Fruit fly (Drosophila melanogaster) whole organism, wandering third instar larva: ENCODE measurements around the gene Vha100-2.

Experiments used
- CG32264 ChIP-seq: fragments of 200-800 bp; sonication (Bioruptor generic); optimal IDR thresholded peaks from 2 replicates; lab custom pipeline; 2016; ENCODE audit warnings: missing biosample characterization, missing genetic modification characterization
- CG9705 ChIP-seq: fragments of 200-800 bp; sonication (Bioruptor generic); optimal IDR thresholded peaks from 2 replicates; lab custom pipeline; 2018; ENCODE audit warnings: missing biosample characterization, mild to moderate bottlenecking, missing genetic modification characterization
- Dfd ChIP-seq: fragments of >200 bp; optimal IDR thresholded peaks from 2 replicates; lab custom pipeline; 2017; ENCODE audit warnings: missing biosample characterization, missing genetic modification characterization
- Dif ChIP-seq: fragments of 200-275, 200-300 bp; sonication (Bioruptor generic); optimal IDR thresholded peaks from 2 replicates; lab custom pipeline; 2018; ENCODE audit warnings: missing biosample characterization, missing genetic modification characterization; ENCODE audit not compliant: partially characterized antibody
- GATAd ChIP-seq: sonication (Bioruptor generic); optimal IDR thresholded peaks from 2 replicates; lab custom pipeline; 2016; ENCODE audit warnings: missing biosample characterization, missing genetic modification characterization
- HLH106 ChIP-seq: fragments of 200-800 bp; optimal IDR thresholded peaks from 3 replicates; lab custom pipeline; 2019; ENCODE audit warnings: missing biosample characterization, mild to moderate bottlenecking, missing genetic modification characterization, moderate library complexity
- Hnf4 ChIP-seq: fragments of 200-800 bp; sonication (Bioruptor generic); optimal IDR thresholded peaks from 2 replicates; lab custom pipeline; 2016; ENCODE audit warnings: missing biosample characterization, mild to moderate bottlenecking, missing genetic modification characterization
- Hr78 ChIP-seq: fragments of >200 bp; optimal IDR thresholded peaks from 2 replicates; lab custom pipeline; 2017; ENCODE audit warnings: missing biosample characterization, missing genetic modification characterization
- Hr83 ChIP-seq: fragments of 200-300 bp; sonication (Bioruptor generic); optimal IDR thresholded peaks from 2 replicates; lab custom pipeline; 2016; ENCODE audit warnings: missing biosample characterization, mild to moderate bottlenecking, missing genetic modification characterization, moderate library complexity; ENCODE audit not compliant: poor library complexity, severe bottlenecking
- Jra ChIP-seq: sonication (Bioruptor generic); optimal IDR thresholded peaks from 2 replicates; lab custom pipeline; 2016; ENCODE audit warnings: missing biosample characterization, missing genetic modification characterization
- Myc ChIP-seq: fragments of >200 bp; optimal IDR thresholded peaks from 2 replicates; lab custom pipeline; 2017
- N ChIP-seq: fragments of >200 bp; optimal IDR thresholded peaks from 2 replicates; lab custom pipeline; 2018; ENCODE audit warnings: missing biosample characterization, missing external identifiers, missing genetic modification characterization
- OdsH ChIP-seq: fragments of 200-800 bp; sonication (Bioruptor generic); optimal IDR thresholded peaks from 2 replicates; lab custom pipeline; 2016; ENCODE audit warnings: missing biosample characterization, mild to moderate bottlenecking, missing genetic modification characterization
- Rel ChIP-seq, 2 experiments: fragments of 200-800 bp; sonication (Bioruptor generic) in 1 of 2; optimal IDR thresholded peaks; 2 replicates in 1 of 2; 3 replicates in 1 of 2; lab custom pipeline; 2016 to 2019; ENCODE audit warnings: mild to moderate bottlenecking in 2 of 2, missing biosample characterization in 2 of 2, missing genetic modification characterization in 2 of 2, moderate library complexity in 1 of 2
- Sp1 ChIP-seq: fragments of 200-800 bp; sonication (Bioruptor generic); optimal IDR thresholded peaks from 3 replicates; lab custom pipeline; 2019; ENCODE audit warnings: missing biosample characterization, mild to moderate bottlenecking, missing genetic modification characterization, moderate library complexity
- Vsx2 ChIP-seq: fragments of 200-300, 225-300 bp; sonication (Bioruptor generic); optimal IDR thresholded peaks from 2 replicates; lab custom pipeline; 2018; ENCODE audit warnings: missing biosample characterization, missing genetic modification characterization; ENCODE audit not compliant: partially characterized antibody
- br ChIP-seq: fragments of 200-800 bp; sonication (Bioruptor generic); optimal IDR thresholded peaks from 2 replicates; lab custom pipeline; 2016; ENCODE audit warnings: missing biosample characterization, missing genetic modification characterization
- brk ChIP-seq: fragments of 200-800 bp; sonication (Bioruptor generic); optimal IDR thresholded peaks from 2 replicates; lab custom pipeline; 2016; ENCODE audit warnings: missing biosample characterization, mild to moderate bottlenecking, missing genetic modification characterization
- dl ChIP-seq, 2 experiments: fragments of 175-275, 200-275 bp in 1 of 2; fragments of 200-275 bp in 1 of 2; sonication (Bioruptor generic); optimal IDR thresholded peaks; lab custom pipeline; 2018; ENCODE audit warnings: mild to moderate bottlenecking in 2 of 2, missing biosample characterization in 2 of 2, missing genetic modification characterization in 2 of 2, moderate library complexity in 2 of 2; ENCODE audit not compliant: partially characterized antibody in 2 of 2, insufficient read depth in 1 of 2
- dmrt93B ChIP-seq: fragments of 200-800 bp; sonication (Bioruptor generic); optimal IDR thresholded peaks from 2 replicates; lab custom pipeline; 2018; ENCODE audit warnings: missing biosample characterization, mild to moderate bottlenecking, missing genetic modification characterization
- dsf ChIP-seq: sonication (Bioruptor generic); optimal IDR thresholded peaks from 2 replicates; lab custom pipeline; 2016; ENCODE audit warnings: missing biosample characterization, missing genetic modification characterization, borderline replicate concordance
- ey ChIP-seq: fragments of 200-800 bp; sonication (Bioruptor generic); optimal IDR thresholded peaks from 2 replicates; lab custom pipeline; 2016; ENCODE audit warnings: missing biosample characterization, missing genetic modification characterization
- foxo ChIP-seq, 2 experiments: fragments of 200-800 bp; sonication (Bioruptor generic); optimal IDR thresholded peaks; 2 replicates in 1 of 2; 3 replicates in 1 of 2; lab custom pipeline; 2016 to 2017; ENCODE audit warnings: missing biosample characterization in 2 of 2, missing genetic modification characterization in 2 of 2
- fru ChIP-seq: fragments of 200-800 bp; sonication (Bioruptor generic); optimal IDR thresholded peaks from 3 replicates; lab custom pipeline; 2016; ENCODE audit warnings: missing biosample characterization, mild to moderate bottlenecking, missing genetic modification characterization
- h ChIP-seq: fragments of 200-800 bp; sonication (Bioruptor generic); optimal IDR thresholded peaks from 3 replicates; lab custom pipeline; 2016; ENCODE audit warnings: missing biosample characterization, mild to moderate bottlenecking, missing genetic modification characterization
- jim ChIP-seq: fragments of 175-275, 200-325 bp; sonication (Bioruptor generic); optimal IDR thresholded peaks from 2 replicates; lab custom pipeline; 2016; ENCODE audit warnings: missing biosample characterization, mild to moderate bottlenecking, missing genetic modification characterization
- lola ChIP-seq: fragments of >200 bp; optimal IDR thresholded peaks from 2 replicates; lab custom pipeline; 2017; ENCODE audit warnings: missing biosample characterization, missing genetic modification characterization
- psq ChIP-seq: fragments of 200-800 bp; sonication (Bioruptor generic); optimal IDR thresholded peaks from 3 replicates; lab custom pipeline; 2017; ENCODE audit warnings: missing biosample characterization, mild to moderate bottlenecking, missing genetic modification characterization, moderate library complexity
- rgr ChIP-seq: fragments of 200-800 bp; sonication (Bioruptor generic); optimal IDR thresholded peaks from 3 replicates; lab custom pipeline; 2016; ENCODE audit warnings: missing biosample characterization, mild to moderate bottlenecking, missing genetic modification characterization
- sage ChIP-seq: fragments of 200-800 bp; sonication (Bioruptor generic); optimal IDR thresholded peaks from 2 replicates; lab custom pipeline; 2016; ENCODE audit warnings: missing biosample characterization, mild to moderate bottlenecking, missing genetic modification characterization
- sv ChIP-seq: fragments of 200-800 bp; sonication (Bioruptor generic); optimal IDR thresholded peaks from 3 replicates; lab custom pipeline; 2016; ENCODE audit warnings: missing biosample characterization, missing genetic modification characterization
- tai ChIP-seq: sonication (Bioruptor generic); optimal IDR thresholded peaks from 2 replicates; lab custom pipeline; 2016; ENCODE audit warnings: missing biosample characterization, missing genetic modification characterization
- usp ChIP-seq: fragments of >200 bp; optimal IDR thresholded peaks from 2 replicates; lab custom pipeline; 2017; ENCODE audit warnings: missing biosample characterization, missing genetic modification characterization
- woc ChIP-seq: sonication (Bioruptor generic); optimal IDR thresholded peaks from 2 replicates; lab custom pipeline; 2016; ENCODE audit warnings: missing biosample characterization, mild to moderate bottlenecking, missing genetic modification characterization

Vha100-2 gene

dm6 chr3R:18402549-18403429, 3.8 kb upstream of the Vha100-2 start, which contains the start of the genes Wdr37 and koko:
Gene Wdr37, minus strand, starts transcription at chr3R:18402716.
Gene koko, plus strand, starts transcription at chr3R:18403026.
- TF ChIP-seq CG9705 (GFP tag; lab: Kevin White, UChicago) (peak; percentile 88), sage (GFP tag; lab: Kevin White, UChicago) (peak; percentile 79), foxo (GFP tag; optimal IDR thresholded peaks at IDR 0.05; lab: Kevin White, UChicago) (peak in 1 of 2 experiments; percentile 98), Jra (GFP tag; lab: Kevin White, UChicago) (peak; percentile 94), rgr (GFP tag; lab: Kevin White, UChicago) (peak; percentile 95), GATAd (GFP tag; lab: Kevin White, UChicago) (peak; percentile 79), psq (GFP tag; lab: Kevin White, UChicago) (peak; percentile 94), Dif (GFP tag; lab: Kevin White, UChicago) (no peak), dsf (GFP tag; lab: Kevin White, UChicago) (peak; percentile 89), sv (GFP tag; lab: Kevin White, UChicago) (peak; percentile 92), OdsH (GFP tag; lab: Kevin White, UChicago) (peak; percentile 97), Sp1 (GFP tag; lab: Kevin White, UChicago) (peak; percentile 98), dmrt93B (GFP tag; lab: Kevin White, UChicago) (peak; percentile 92), Hr83 (GFP tag; lab: Kevin White, UChicago) (peak; percentile 93), Vsx2 (no peak), h (peak; percentile 92), usp (GFP tag; lab: Kevin White, UChicago) (no peak), brk (GFP tag; lab: Kevin White, UChicago) (peak; percentile 96), tai (GFP tag; lab: Kevin White, UChicago) (no peak), ey (GFP tag; lab: Kevin White, UChicago) (peak; percentile 78), lola (GFP tag; lab: Kevin White, UChicago) (no peak), woc (GFP tag; lab: Kevin White, UChicago) (peak; percentile 79), Rel (GFP tag; optimal IDR thresholded peaks at IDR 0.05; lab: Kevin White, UChicago) (peak; percentile 54), Rel (tag; optimal IDR thresholded peaks at IDR 0.05; lab: Kevin White, UChicago) (peak; percentile 91), fru (peak; percentile 91), Dfd (GFP tag; lab: Kevin White, UChicago) (peak; percentile 88), jim (GFP tag; lab: Kevin White, UChicago) (peak; percentile 21), Myc (lab: Kevin White, UChicago) (no peak), br (GFP tag; lab: Kevin White, UChicago) (peak; percentile 75), Hnf4 (GFP tag; lab: Kevin White, UChicago) (peak; percentile 96), CG32264 (GFP tag; lab: Kevin White, UChicago) (peak; percentile 78), HLH106 (tag; lab: Kevin White, UChicago) (peak; percentile 98), N (GFP tag; lab: Kevin White, UChicago) (no peak), Hr78 (GFP tag; lab: Kevin White, UChicago) (no peak)

dm6 chr3R:18399698-18400020, 690 bp upstream of the Vha100-2 start:
- no peak for TF ChIP-seq fru
- no peak for TF ChIP-seq Rel (GFP tag; optimal IDR thresholded peaks at IDR 0.05; lab: Kevin White, UChicago)
- TF ChIP-seq Rel (tag; optimal IDR thresholded peaks at IDR 0.05; lab: Kevin White, UChicago): peak; percentile 1
- no peak for TF ChIP-seq woc (GFP tag; lab: Kevin White, UChicago)
- TF ChIP-seq GATAd (GFP tag; lab: Kevin White, UChicago): no peak
- TF ChIP-seq jim (GFP tag; lab: Kevin White, UChicago): no peak
- TF ChIP-seq psq (GFP tag; lab: Kevin White, UChicago): no peak
- TF ChIP-seq Hr83 (GFP tag; lab: Kevin White, UChicago): no peak
- no peak for TF ChIP-seq OdsH (GFP tag; lab: Kevin White, UChicago)

DNA sequence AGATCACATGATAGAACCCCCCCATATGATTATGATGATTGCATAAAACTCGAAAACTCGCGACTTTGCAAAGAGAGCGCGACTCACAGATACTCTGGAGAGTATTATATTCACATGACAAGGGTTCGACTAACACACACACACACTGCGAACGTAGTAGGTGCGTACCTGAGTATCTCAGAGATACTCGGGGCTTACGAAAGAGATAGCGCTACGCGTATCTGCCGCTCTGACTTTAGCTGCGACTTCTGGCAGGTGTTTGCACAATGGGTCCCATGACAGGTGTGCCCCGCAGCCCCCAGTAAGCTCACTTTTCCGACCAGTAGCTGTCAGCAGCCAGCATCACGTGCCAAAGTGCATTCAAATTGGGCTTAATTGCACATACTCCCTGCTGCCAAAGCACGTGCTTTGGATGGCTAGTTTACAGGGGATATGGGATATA, 488 bp downstream of the Vha100-2 start:
- TF ChIP-seq Myc (lab: Kevin White, UChicago) (peak; percentile 17), br (GFP tag; lab: Kevin White, UChicago) (no peak), Hr83 (GFP tag; lab: Kevin White, UChicago) (peak; percentile 76), OdsH (GFP tag; lab: Kevin White, UChicago) (no peak), Dif (GFP tag; lab: Kevin White, UChicago) (peak; percentile 79), Hnf4 (GFP tag; lab: Kevin White, UChicago) (peak; percentile 53), dl (GFP tag; optimal IDR thresholded peaks at IDR 0.05; lab: Kevin White, UChicago; ENCODE audit: insufficient read depth in 1 of 2, partially characterized antibody in 2 of 2) (peak; percentile 11 to 51), Vsx2 (peak; percentile 83)
